Fruit fly (Drosophila melanogaster): ENCODE data around the gene CG4362.
A peak's percentile ranks its signal among the peaks of the same experiment; 100 is the strongest.

The CG4362 gene

DNA sequence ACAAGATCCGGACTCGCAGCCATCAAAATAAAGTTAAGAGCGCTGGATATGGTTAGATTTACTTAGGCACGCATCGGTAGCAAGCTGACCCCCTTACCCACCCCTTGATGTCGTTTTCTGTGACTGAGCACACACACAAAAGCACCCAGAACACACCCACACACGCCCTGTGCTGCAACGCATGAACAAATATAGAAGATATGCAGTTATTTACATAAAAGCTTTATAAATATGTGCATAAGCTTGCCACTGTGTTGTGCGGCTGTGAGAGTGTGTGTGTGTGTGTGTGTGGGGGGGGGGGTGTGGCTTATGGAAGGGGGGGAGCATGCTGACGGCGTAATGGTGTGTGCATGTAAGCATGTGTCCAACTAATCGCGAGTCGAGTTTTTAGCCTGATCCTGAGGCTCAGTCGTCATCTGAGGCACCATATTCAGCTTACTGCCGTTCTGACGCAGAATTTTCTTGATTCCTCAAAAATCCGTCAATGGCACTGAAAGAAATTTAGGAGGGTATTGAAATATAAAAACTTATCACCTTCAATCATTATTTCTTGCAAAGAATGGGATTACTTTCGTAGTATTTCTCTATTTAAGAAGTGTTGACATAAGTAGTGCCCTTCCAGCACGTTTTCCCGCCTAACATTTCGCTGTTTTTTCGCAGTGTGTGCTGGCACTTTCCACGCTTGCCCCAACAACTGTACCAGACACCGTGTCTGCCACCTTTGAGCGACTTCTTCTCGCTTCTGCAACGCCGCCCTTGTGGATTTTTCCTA lies 21.5 kb downstream of the CG4362 start (continued):
- TF ChIP-seq GATAe (GFP tag; conservative IDR thresholded peaks at IDR 0.05) (no peak), slp2 (GFP tag; optimal IDR thresholded peaks at IDR 0.05) (no peak), Neu2 (GFP tag; optimal IDR thresholded peaks at IDR 0.05; ENCODE audit: borderline replicate concordance) (no peak), CG7372 (GFP tag; IDR thresholded peaks at IDR 0.05) (peak; percentile 29; the same call in 1 of the 2 replicates), org-1 (GFP tag; optimal IDR thresholded peaks at IDR 0.05) (peak; percentile 67), peb (GFP tag; IDR thresholded peaks at IDR 0.05) (0 out of 2 replicates have a peak, but pooled peaks have one; percentile 6), CG3726 (GFP tag; IDR thresholded peaks at IDR 0.05) (0 out of 3 replicates have a peak, but pooled peaks have one; percentile 30), Xrp1 (GFP tag; IDR thresholded peaks at IDR 0.05) (peak; percentile 75), ems (GFP tag; optimal IDR thresholded peaks at IDR 0.05) (no peak), CG16813 (GFP tag; IDR thresholded peaks at IDR 0.05; ENCODE audit: partially characterized antibody) (no peak), fd96Cb (tag; optimal IDR thresholded peaks at IDR 0.05) (peak; percentile 40), Oaz (GFP tag; IDR thresholded peaks at IDR 0.05) (no peak), Hey (tag; optimal IDR thresholded peaks at IDR 0.05) (peak; percentile 30), gsb (GFP tag; IDR thresholded peaks at IDR 0.05) (no peak), crol (GFP tag; IDR thresholded peaks at IDR 0.05) (0 out of 2 replicates have a peak, but pooled peaks have one; percentile 18), ind (GFP tag; optimal IDR thresholded peaks at IDR 0.05) (no peak), CG30020 (tag; optimal IDR thresholded peaks at IDR 0.05) (no peak), Med (GFP tag) (peak; percentile 92), sisA (GFP tag; IDR thresholded peaks at IDR 0.05) (peak; percentile 42), ara (GFP tag; IDR thresholded peaks at IDR 0.05) (peak; percentile 26; the same call in 1 of the 2 replicates), sim (GFP tag; IDR thresholded peaks at IDR 0.05) (no peak), Dad (GFP tag; optimal IDR thresholded peaks at IDR 0.05) (no peak), CG18011 (GFP tag; optimal IDR thresholded peaks at IDR 0.05) (no peak), CG14860 (GFP tag; IDR thresholded peaks at IDR 0.05; ENCODE audit: partially characterized antibody) (no peak), repo (GFP tag; optimal IDR thresholded peaks at IDR 0.05) (peak; percentile 43), CG11085 (GFP tag; IDR thresholded peaks at IDR 0.05) (no peak), CG4730 (GFP tag; IDR thresholded peaks at IDR 0.05) (no peak; the same call in 1 of the 2 replicates), CG4404 (GFP tag; IDR thresholded peaks at IDR 0.05) (no peak), CG1832 (GFP tag; optimal IDR thresholded peaks at IDR 0.05) (no peak), z (GFP tag; IDR thresholded peaks at IDR 0.05) (0 out of 3 replicates have a peak, but pooled peaks have one; percentile 29), CG2202 (tag; optimal IDR thresholded peaks at IDR 0.05) (peak; percentile 83), Hr51 (GFP tag; optimal IDR thresholded peaks at IDR 0.05) (no peak), CG13287 (GFP tag; IDR thresholded peaks at IDR 0.05; ENCODE audit: partially characterized antibody) (no peak), CG10565 (GFP tag; optimal IDR thresholded peaks at IDR 0.05) (no peak), pfk (GFP tag; optimal IDR thresholded peaks at IDR 0.05) (no peak), chinmo (GFP tag; IDR thresholded peaks at IDR 0.05; ENCODE audit: partially characterized antibody) (no peak), Hsf (GFP tag; optimal IDR thresholded peaks at IDR 0.05) (no peak), btn (GFP tag; optimal IDR thresholded peaks at IDR 0.05) (peak; percentile 73), kay (GFP tag; optimal IDR thresholded peaks at IDR 0.05) (peak; percentile 74), en (GFP tag; optimal IDR thresholded peaks at IDR 0.05) (no peak), ac (GFP tag; optimal IDR thresholded peaks at IDR 0.05) (no peak), gcm (GFP tag; optimal IDR thresholded peaks at IDR 0.05) (peak; percentile 41), CG31365 (tag; optimal IDR thresholded peaks at IDR 0.05) (peak; percentile 37), Poxn (GFP tag; IDR thresholded peaks at IDR 0.05) (no peak), Fer3 (tag; optimal IDR thresholded peaks at IDR 0.05) (peak; percentile 59), Fer2 (tag; optimal IDR thresholded peaks at IDR 0.05) (no peak), br (optimal IDR thresholded peaks at IDR 0.05) (no peak), cas (GFP tag; IDR thresholded peaks at IDR 0.05) (no peak), C15 (GFP tag; IDR thresholded peaks at IDR 0.05) (0 out of 3 replicates have a peak, but pooled peaks have one; percentile 36), her (GFP tag; optimal IDR thresholded peaks at IDR 0.05) (no peak)
